Worm (Caenorhabditis elegans) whole organism, early embryonic: ENCODE data around the gene Y67D8C.9.

Source experiments
- B0310.2 ChIP-seq: sonication (generic microtip); optimal IDR thresholded peaks from 2 replicates; lab custom pipeline; 2016; ENCODE audit warnings: mild to moderate bottlenecking, missing genetic modification characterization, missing compliant biosample characterization
- aly-1 ChIP-seq: sonication (generic microtip); optimal IDR thresholded peaks from 2 replicates; lab custom pipeline; 2016; ENCODE audit warnings: missing genetic modification characterization, missing compliant biosample characterization
- ama-1 ChIP-seq: fragments of 150-350 bp; optimal IDR thresholded peaks from 2 replicates; lab custom pipeline; 2014
- hnd-1 ChIP-seq: sonication (generic microtip); optimal IDR thresholded peaks from 2 replicates; lab custom pipeline; 2016; ENCODE audit warnings: missing genetic modification characterization, missing compliant biosample characterization
- sea-1 ChIP-seq: fragments of 200-800 bp; sonication (Bioruptor generic); conservative IDR thresholded peaks from 2 replicates; pipeline ENCODE4 v1.3.6; 2022; ENCODE audit warnings: missing genetic modification characterization, missing compliant biosample characterization

- no peak for TF ChIP-seq B0310.2 (tag; lab: Kevin White, UChicago)
- no peak for TF ChIP-seq ama-1 (lab: Kevin White, UChicago)
- TF ChIP-seq hnd-1 (tag; lab: Kevin White, UChicago), result no peak
- TF ChIP-seq aly-1, result no peak
- TF ChIP-seq sea-1 (GFP tag; lab: Robert Waterston, UW), result no peak
Measured at ce11 chrIV:3037932-3038331, 48.8 kb downstream of the Y67D8C.9 start.
